Worm (Caenorhabditis elegans) whole organism, young adult: ENCODE measurements around the gene Y16B4A.2.

Experiments
- B0336.3 ChIP-seq: fragments of 200-800 bp; sonication (Bioruptor generic); IDR thresholded peaks from 2 replicates; pipeline ENCODE4 v1.3.6; 2022; ENCODE audit warnings: missing genetic modification characterization, missing compliant biosample characterization
- C06A6.2 ChIP-seq: fragments of 200-800 bp; sonication (Bioruptor generic); conservative IDR thresholded peaks from 2 replicates; pipeline ENCODE4 v1.3.6; 2022; ENCODE audit warnings: missing genetic modification characterization, missing compliant biosample characterization
- F10E7.11 ChIP-seq: sonication (generic microtip); optimal IDR thresholded peaks from 2 replicates; lab custom pipeline; 2017; ENCODE audit warnings: mild to moderate bottlenecking, missing genetic modification characterization, moderate library complexity, missing compliant biosample characterization
- F22D6.2 ChIP-seq: sonication (generic microtip); optimal IDR thresholded peaks from 2 replicates; lab custom pipeline; 2016; ENCODE audit warnings: mild to moderate bottlenecking, missing genetic modification characterization, missing compliant biosample characterization
- F37B4.10 ChIP-seq: fragments of 200-800 bp; sonication (Bioruptor generic); IDR thresholded peaks from 2 replicates; pipeline ENCODE4 v1.3.6; 2022; ENCODE audit warnings: missing genetic modification characterization, missing compliant biosample characterization
- F39B2.1 ChIP-seq: fragments of 200-800 bp; sonication (Bioruptor generic); IDR thresholded peaks from 2 replicates; pipeline ENCODE4 v1.3.6; 2022; ENCODE audit warnings: missing genetic modification reagents, missing genetic modification characterization, missing compliant biosample characterization
- F55B11.4 ChIP-seq: sonication (generic microtip); optimal IDR thresholded peaks from 2 replicates; lab custom pipeline; 2016; ENCODE audit warnings: missing compliant biosample characterization, missing genetic modification characterization, borderline replicate concordance; ENCODE audit not compliant: insufficient read depth
- K12H6.12 ChIP-seq: fragments of 200-800 bp; sonication (Bioruptor generic); optimal IDR thresholded peaks from 2 replicates; lab custom pipeline; 2018; ENCODE audit warnings: mild to moderate bottlenecking, missing genetic modification characterization, missing compliant biosample characterization
- Y56A3A.18 ChIP-seq: fragments of 200-800 bp; sonication (Bioruptor generic); IDR thresholded peaks from 2 replicates; pipeline ENCODE4 v1.3.6; 2022; ENCODE audit warnings: missing genetic modification reagents, missing genetic modification characterization, missing compliant biosample characterization
- Y95B8A.8 ChIP-seq: fragments of 200-800 bp; sonication (Bioruptor generic); IDR thresholded peaks from 2 replicates; pipeline ENCODE4 v1.3.6; 2022; ENCODE audit warnings: missing genetic modification reagents, missing genetic modification characterization, missing compliant biosample characterization
- ZK185.1 ChIP-seq: sonication (generic microtip); optimal IDR thresholded peaks from 2 replicates; lab custom pipeline; 2016; ENCODE audit warnings: mild to moderate bottlenecking, missing genetic modification characterization, missing compliant biosample characterization; ENCODE audit not compliant: poor library complexity, severe bottlenecking
- akir-1 ChIP-seq: fragments of 200-800 bp; sonication (Bioruptor generic); optimal IDR thresholded peaks from 2 replicates; lab custom pipeline; 2018; ENCODE audit warnings: mild to moderate bottlenecking, missing genetic modification characterization, moderate library complexity, missing compliant biosample characterization
- ama-1 ChIP-seq, 3 experiments: fragments of 150-350 bp in 1 of 3; sonication (generic microtip) in 2 of 3; optimal IDR thresholded peaks; 2 replicates each; lab custom pipeline; 2014 to 2018; ENCODE audit warnings: missing biosample characterization in 2 of 3, missing genetic modification characterization in 2 of 3, missing genetic modification reagents in 2 of 3
- attf-6 ChIP-seq: fragments of 200-800 bp; sonication (Bioruptor generic); IDR thresholded peaks from 2 replicates; pipeline ENCODE4 v1.3.6; 2022; ENCODE audit warnings: missing genetic modification reagents, missing genetic modification characterization, missing compliant biosample characterization
- bed-2 ChIP-seq: fragments of 200-800 bp; sonication (Bioruptor generic); IDR thresholded peaks from 2 replicates; pipeline ENCODE4 v1.3.6; 2022; ENCODE audit warnings: missing genetic modification reagents, missing genetic modification characterization, missing compliant biosample characterization
- cebp-1 ChIP-seq, 2 experiments: fragments of 200-800 bp in 1 of 2; sonication (Bioruptor generic) in 1 of 2; sonication (generic microtip) in 1 of 2; IDR thresholded peaks in 1 of 2; optimal IDR thresholded peaks in 1 of 2; 2 replicates each; pipeline versions ENCODE4 v1.3.6 to Lab custom; 2017 to 2022; ENCODE audit warnings: missing compliant biosample characterization in 2 of 2, missing genetic modification characterization in 2 of 2, mild to moderate bottlenecking in 1 of 2, missing genetic modification reagents in 1 of 2, moderate library complexity in 1 of 2
- ceh-40 ChIP-seq: fragments of 200-800 bp; sonication (Bioruptor generic); IDR thresholded peaks from 2 replicates; pipeline ENCODE4 v1.3.6; 2022; ENCODE audit warnings: missing genetic modification characterization, missing compliant biosample characterization
- ceh-91 ChIP-seq: fragments of 200-800 bp; sonication (Bioruptor generic); IDR thresholded peaks from 2 replicates; pipeline ENCODE4 v1.3.6; 2022; ENCODE audit warnings: missing genetic modification reagents, missing genetic modification characterization, missing compliant biosample characterization
- dox-1 ChIP-seq: fragments of 200-800 bp; sonication (Bioruptor generic); IDR thresholded peaks from 2 replicates; pipeline ENCODE4 v1.3.6; 2022; ENCODE audit warnings: missing genetic modification reagents, missing genetic modification characterization, missing compliant biosample characterization
- dpl-1 ChIP-seq: fragments of 150-350 bp; optimal IDR thresholded peaks from 2 replicates; lab custom pipeline; 2014; ENCODE audit warnings: missing biosample characterization, missing genetic modification reagents, missing genetic modification characterization
- egl-18 ChIP-seq: fragments of 200-800 bp; sonication (Bioruptor generic); IDR thresholded peaks from 2 replicates; pipeline ENCODE4 v1.3.6; 2022; ENCODE audit warnings: missing genetic modification reagents, missing genetic modification characterization, missing compliant biosample characterization
- ets-4 ChIP-seq: fragments of 200-800 bp; sonication (Bioruptor generic); optimal IDR thresholded peaks from 2 replicates; lab custom pipeline; 2018; ENCODE audit warnings: mild to moderate bottlenecking, missing genetic modification characterization, missing compliant biosample characterization
- lag-1 ChIP-seq: fragments of 200-800 bp; sonication (Bioruptor generic); IDR thresholded peaks from 2 replicates; pipeline ENCODE4 v1.3.6; 2022; ENCODE audit warnings: missing genetic modification reagents, missing genetic modification characterization, missing compliant biosample characterization
- let-607 ChIP-seq, 2 experiments: fragments of 200-800 bp in 1 of 2; sonication (Bioruptor generic) in 1 of 2; sonication (generic microtip) in 1 of 2; optimal IDR thresholded peaks; 2 replicates each; lab custom pipeline; 2016 to 2018; ENCODE audit warnings: mild to moderate bottlenecking in 2 of 2, missing compliant biosample characterization in 2 of 2, missing genetic modification characterization in 2 of 2, moderate library complexity in 2 of 2, missing genotype in 1 of 2
- lin-54 ChIP-seq: fragments of 200-800 bp; sonication (Bioruptor generic); optimal IDR thresholded peaks from 2 replicates; lab custom pipeline; 2018; ENCODE audit warnings: mild to moderate bottlenecking, missing genetic modification characterization, missing compliant biosample characterization
- lir-1 ChIP-seq: fragments of 200-800 bp; sonication (Bioruptor generic); conservative IDR thresholded peaks from 2 replicates; pipeline ENCODE4 v1.3.6; 2022; ENCODE audit warnings: missing genetic modification reagents, missing genetic modification characterization, missing compliant biosample characterization
- lsl-1 ChIP-seq: fragments of 200-800 bp; sonication (Bioruptor generic); optimal IDR thresholded peaks from 2 replicates; lab custom pipeline; 2018; ENCODE audit warnings: mild to moderate bottlenecking, missing genetic modification characterization, moderate library complexity, missing compliant biosample characterization
- lsy-27 ChIP-seq: sonication (generic microtip); optimal IDR thresholded peaks from 2 replicates; lab custom pipeline; 2017; ENCODE audit warnings: missing genetic modification characterization, mild to moderate bottlenecking, missing compliant biosample characterization, antibody characterized with exemption, missing genotype, borderline replicate concordance; ENCODE audit not compliant: insufficient read depth
- madf-8 ChIP-seq: fragments of 200-800 bp; sonication (Bioruptor generic); conservative IDR thresholded peaks from 2 replicates; pipeline ENCODE4 v1.3.6; 2022; ENCODE audit warnings: missing genetic modification reagents, missing genetic modification characterization, missing compliant biosample characterization
- mel-28 ChIP-seq: sonication (generic microtip); optimal IDR thresholded peaks from 2 replicates; lab custom pipeline; 2016; ENCODE audit warnings: borderline replicate concordance, mild to moderate bottlenecking, missing genetic modification characterization, missing compliant biosample characterization
- mxl-1 ChIP-seq: sonication (generic microtip); optimal IDR thresholded peaks from 2 replicates; lab custom pipeline; 2016; ENCODE audit warnings: missing genetic modification characterization, missing compliant biosample characterization
- nhr-80 ChIP-seq: sonication (generic microtip); optimal IDR thresholded peaks from 2 replicates; lab custom pipeline; 2016; ENCODE audit warnings: missing genetic modification characterization, missing compliant biosample characterization
- pha-4 ChIP-seq: fragments of 150-350 bp; sonication (generic microtip); optimal IDR thresholded peaks from 2 replicates; lab custom pipeline; 2014; ENCODE audit warnings: missing biosample characterization, missing genetic modification reagents, missing genetic modification characterization
- rpc-1 ChIP-seq, 2 experiments: fragments of 150-350 bp in 1 of 2; sonication (generic microtip) in 1 of 2; optimal IDR thresholded peaks; 2 replicates each; lab custom pipeline; 2014 to 2018; ENCODE audit warnings: missing biosample characterization in 1 of 2, missing genetic modification characterization in 1 of 2, missing genetic modification reagents in 1 of 2, missing genotype in 1 of 2
- snpc-1.1 ChIP-seq: sonication (generic microtip); optimal IDR thresholded peaks from 2 replicates; lab custom pipeline; 2017; ENCODE audit warnings: missing genetic modification characterization, mild to moderate bottlenecking, missing compliant biosample characterization, antibody characterized with exemption, moderate library complexity, missing genotype, missing genetic modification reagents; ENCODE audit not compliant: insufficient read depth
- snpc-4 ChIP-seq, 5 experiments: fragments of 150-350 bp in 1 of 5; sonication (generic microtip) in 4 of 5; optimal IDR thresholded peaks; 2 replicates each; lab custom pipeline; 2014 to 2018; ENCODE audit warnings: missing genetic modification characterization in 5 of 5, missing biosample characterization in 3 of 5, antibody characterized with exemption in 2 of 5, mild to moderate bottlenecking in 2 of 5, missing compliant biosample characterization in 2 of 5, missing genotype in 2 of 5, moderate library complexity in 2 of 5, missing genetic modification reagents in 1 of 5
- tlf-1 ChIP-seq: fragments of 200-800 bp; sonication (Bioruptor generic); optimal IDR thresholded peaks from 2 replicates; lab custom pipeline; 2018; ENCODE audit warnings: mild to moderate bottlenecking, missing genetic modification characterization, missing compliant biosample characterization
- ztf-18 ChIP-seq: sonication (generic microtip); optimal IDR thresholded peaks from 2 replicates; lab custom pipeline; 2016; ENCODE audit warnings: missing genotype, mild to moderate bottlenecking, missing genetic modification characterization, missing compliant biosample characterization
- ztf-25 ChIP-seq: fragments of 200-800 bp; sonication (Bioruptor generic); IDR thresholded peaks from 2 replicates; pipeline ENCODE4 v1.3.6; 2022; ENCODE audit warnings: missing genetic modification reagents, missing genetic modification characterization, missing compliant biosample characterization
- ztf-26 ChIP-seq: sonication (generic microtip); optimal IDR thresholded peaks from 2 replicates; lab custom pipeline; 2017; ENCODE audit warnings: missing genetic modification characterization, missing compliant biosample characterization

Y16B4A.2 gene

DNA sequence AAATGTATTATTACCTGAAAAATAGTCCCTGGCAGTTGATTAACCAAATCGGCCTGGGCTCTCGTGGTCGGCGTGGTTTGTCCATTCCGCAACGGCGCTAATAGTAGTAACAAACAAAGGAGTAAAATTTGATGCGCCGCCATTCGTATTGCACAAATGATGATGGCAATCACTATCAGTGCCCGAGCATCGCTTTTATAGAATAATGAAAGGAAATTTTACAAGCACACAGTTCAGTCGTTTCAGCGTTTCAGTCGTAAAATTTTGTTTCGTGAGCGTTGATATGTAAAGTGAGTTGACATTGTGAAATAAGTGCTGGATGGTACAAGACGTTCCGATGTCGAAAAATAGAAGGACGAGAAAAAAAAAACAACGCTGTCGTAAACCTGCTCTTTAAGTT is at the start of gene Y16B4A.2:
Gene Y16B4A.2, minus strand, starts transcription at position 170 of the 400 bp plus-strand sequence.
- no peak for TF ChIP-seq F55B11.4 (tag; lab: Kevin White, UChicago)
- TF ChIP-seq nhr-80 (tag; lab: Kevin White, UChicago) = peak; percentile 43
- TF ChIP-seq Y95B8A.8 (GFP tag; lab: Robert Waterston, UW) = no peak

DNA sequence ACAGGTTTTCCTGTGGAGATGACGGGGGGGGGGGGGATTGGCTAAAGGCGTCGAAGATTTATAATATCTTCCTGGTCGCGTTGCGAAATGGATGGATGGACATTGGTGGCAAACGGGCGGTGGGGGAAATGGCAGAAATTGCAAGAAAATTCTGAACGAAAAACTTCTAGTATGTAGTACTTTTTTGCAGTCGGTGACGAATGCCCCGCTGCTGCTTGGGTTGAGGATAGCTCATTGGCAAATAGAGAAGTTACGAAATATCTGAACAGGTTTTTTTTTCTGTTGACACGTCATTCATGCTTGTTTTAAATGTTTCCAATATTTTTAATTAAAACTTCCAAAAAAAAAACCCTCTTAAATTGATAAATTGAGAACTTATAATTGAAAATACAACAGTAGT is 47.8 kb upstream of the Y16B4A.2 start:
- peak; percentile 62; the same call in 1 of the 2 replicates for TF ChIP-seq cebp-1 (GFP tag; IDR thresholded peaks at IDR 0.05; lab: Robert Waterston, UW)
- peak; percentile 86 for TF ChIP-seq cebp-1 (tag; optimal IDR thresholded peaks at IDR 0.05; lab: Kevin White, UChicago)
- TF ChIP-seq mel-28 = no peak
- TF ChIP-seq mxl-1 (tag; lab: Kevin White, UChicago) = no peak
- TF ChIP-seq ztf-25 = no peak
- no peak for TF ChIP-seq ama-1 (optimal IDR thresholded peaks at IDR 0.05; lab: Kevin White, UChicago)
- no peak for TF ChIP-seq ama-1 (GFP tag; optimal IDR thresholded peaks at IDR 0.05; lab: Kevin White, UChicago)
- no peak for TF ChIP-seq snpc-1.1
- no peak for TF ChIP-seq lin-54 (GFP tag; lab: Kevin White, UChicago)
- no peak for TF ChIP-seq tlf-1 (GFP tag; lab: Kevin White, UChicago)

ce11 chrX:14818464-14819259 is 47.0 kb upstream of the Y16B4A.2 start, which contains the start of gene epn-1:
Gene epn-1, minus strand, starts transcription at chrX:14818514.
- peak; percentile 95; the same call in 1 of the 2 replicates for TF ChIP-seq F37B4.10
- peak; percentile 92 for TF ChIP-seq F22D6.2 (tag; lab: Kevin White, UChicago)
- peak; percentile 79; the same call in 1 of the 2 replicates for TF ChIP-seq bed-2 (GFP tag; lab: Robert Waterston, UW)
- no peak for TF ChIP-seq dpl-1
- peak; percentile 4 for TF ChIP-seq pha-4
- TF ChIP-seq Y95B8A.8 (GFP tag; lab: Robert Waterston, UW) = peak; percentile 90
- peak; percentile 94 for TF ChIP-seq C06A6.2 (GFP tag; lab: Robert Waterston, UW)
- TF ChIP-seq tlf-1 (GFP tag; lab: Kevin White, UChicago) = peak; percentile 92
- 0 out of 2 replicates have a peak, but pooled peaks have one; percentile 10 for TF ChIP-seq ceh-91 (GFP tag; lab: Robert Waterston, UW)
- peak; percentile 95 for TF ChIP-seq ets-4 (GFP tag; lab: Kevin White, UChicago)
- TF ChIP-seq ztf-26 (tag; lab: Kevin White, UChicago) = peak; percentile 97
- no peak for TF ChIP-seq attf-6
- TF ChIP-seq egl-18 = peak; percentile 92
- peak; percentile 82 for TF ChIP-seq ZK185.1 (tag; lab: Kevin White, UChicago)
- TF ChIP-seq lag-1 (GFP tag; lab: Robert Waterston, UW) = 0 out of 2 replicates have a peak, but pooled peaks have one; percentile 64
- TF ChIP-seq let-607 (tag; optimal IDR thresholded peaks at IDR 0.05; lab: Kevin White, UChicago) = peak; percentile 86 to 96
- TF ChIP-seq snpc-4 (GFP tag; optimal IDR thresholded peaks at IDR 0.05; lab: Kevin White, UChicago) = peak; percentile 63
- TF ChIP-seq snpc-4 (tag; optimal IDR thresholded peaks at IDR 0.05; lab: Kevin White, UChicago) = peak in 3 of 4 experiments; percentile 80 to 89 (median 87)
- peak; percentile 97 for TF ChIP-seq dox-1 (GFP tag; lab: Robert Waterston, UW)
- peak; percentile 82 for TF ChIP-seq akir-1
- peak; percentile 99 for TF ChIP-seq K12H6.12
- TF ChIP-seq rpc-1 (optimal IDR thresholded peaks at IDR 0.05; lab: Kevin White, UChicago) = no peak
- no peak for TF ChIP-seq rpc-1 (tag; optimal IDR thresholded peaks at IDR 0.05; lab: Kevin White, UChicago)
- TF ChIP-seq Y56A3A.18 = peak; percentile 50; the same call in 1 of the 2 replicates
- TF ChIP-seq lsl-1 = peak; percentile 4
- TF ChIP-seq F39B2.1 = peak; percentile 77; the same call in 1 of the 2 replicates
- TF ChIP-seq lir-1 = peak; percentile 99
- peak; percentile 51 for TF ChIP-seq F10E7.11 (tag; lab: Kevin White, UChicago)
- TF ChIP-seq lsy-27 = peak; percentile 67
- 0 out of 2 replicates have a peak, but pooled peaks have one; percentile 26 for TF ChIP-seq ceh-40 (GFP tag; lab: Robert Waterston, UW)
- no peak for TF ChIP-seq madf-8 (GFP tag; lab: Robert Waterston, UW)
- TF ChIP-seq ztf-18 = peak; percentile 81
- peak; percentile 98 for TF ChIP-seq B0336.3 (GFP tag; lab: Robert Waterston, UW)
